Worm (Caenorhabditis elegans) whole organism, L4 larva: ENCODE measurements around the gene F31E3.2.

ENCODE experiments used
- F49E8.2 ChIP-seq: sonication (generic microtip); optimal IDR thresholded peaks from 2 replicates; lab custom pipeline; 2016; ENCODE audit warnings: missing compliant biosample characterization, mild to moderate bottlenecking, missing genetic modification characterization, borderline replicate concordance
- T20F7.1 ChIP-seq: fragments of 200-800 bp; sonication (Bioruptor generic); optimal IDR thresholded peaks from 2 replicates; lab custom pipeline; 2018; ENCODE audit warnings: mild to moderate bottlenecking, missing genetic modification characterization, missing compliant biosample characterization
- Y5F2A.4 ChIP-seq: fragments of 200-800 bp; sonication (Bioruptor generic); optimal IDR thresholded peaks from 2 replicates; lab custom pipeline; 2018; ENCODE audit warnings: mild to moderate bottlenecking, missing genetic modification characterization, missing compliant biosample characterization
- ZK337.2 ChIP-seq: fragments of 200-800 bp; sonication (Bioruptor generic); IDR thresholded peaks from 2 replicates; pipeline ENCODE4 v1.3.6; 2022; ENCODE audit warnings: missing genetic modification reagents, missing genetic modification characterization, missing compliant biosample characterization
- ZK546.5 ChIP-seq, 2 experiments: sonication (generic microtip); optimal IDR thresholded peaks; 2 replicates each; lab custom pipeline; 2017; ENCODE audit warnings: missing biosample characterization in 2 of 2, missing genetic modification characterization in 2 of 2
- aha-1 ChIP-seq: fragments of 150-350 bp; peaks from one replicate; lab custom pipeline; 2014; ENCODE audit warnings: missing biosample characterization, missing genetic modification characterization
- ceh-32 ChIP-seq: sonication (generic microtip); optimal IDR thresholded peaks from 2 replicates; lab custom pipeline; 2016; ENCODE audit warnings: mild to moderate bottlenecking, missing genetic modification characterization, missing compliant biosample characterization; ENCODE audit not compliant: poor library complexity
- ceh-44 ChIP-seq: fragments of 200-800 bp; sonication (Bioruptor generic); IDR thresholded peaks from 2 replicates; pipeline ENCODE4 v1.3.6; 2022; ENCODE audit warnings: missing genetic modification reagents, missing genetic modification characterization, missing compliant biosample characterization
- ceh-62 ChIP-seq: sonication (generic microtip); optimal IDR thresholded peaks from 2 replicates; lab custom pipeline; 2017; ENCODE audit warnings: missing biosample characterization, missing genetic modification characterization
- dmd-9 ChIP-seq: fragments of 200-800 bp; sonication (Bioruptor generic); IDR thresholded peaks from 2 replicates; pipeline ENCODE4 v1.3.6; 2022; ENCODE audit warnings: missing genetic modification reagents, missing genetic modification characterization, missing compliant biosample characterization
- dve-1 ChIP-seq: sonication (generic microtip); optimal IDR thresholded peaks from 2 replicates; lab custom pipeline; 2017; ENCODE audit warnings: antibody characterized with exemption, mild to moderate bottlenecking, missing genetic modification characterization, missing compliant biosample characterization; ENCODE audit not compliant: insufficient read depth
- egl-43 ChIP-seq: fragments of 200-800 bp; sonication (Bioruptor generic); IDR thresholded peaks from 2 replicates; pipeline ENCODE4 v1.3.6; 2022; ENCODE audit warnings: missing genetic modification reagents, missing genetic modification characterization, missing compliant biosample characterization
- fkh-10 ChIP-seq: fragments of 150-350 bp; optimal IDR thresholded peaks from 2 replicates; lab custom pipeline; 2014; ENCODE audit warnings: missing biosample characterization, missing genetic modification reagents, missing genetic modification characterization
- hif-1 ChIP-seq, 2 experiments: sonication (generic microtip); optimal IDR thresholded peaks; 2 replicates each; lab custom pipeline; 2016 to 2017; ENCODE audit warnings: missing compliant biosample characterization in 2 of 2, missing genetic modification characterization in 2 of 2, missing genetic modification reagents in 2 of 2, missing genotype in 2 of 2, mild to moderate bottlenecking in 1 of 2
- hlh-11 ChIP-seq: fragments of 200-800 bp; sonication (Bioruptor generic); optimal IDR thresholded peaks from 2 replicates; lab custom pipeline; 2018; ENCODE audit warnings: mild to moderate bottlenecking, missing genetic modification characterization, missing compliant biosample characterization
- hlh-30 ChIP-seq: sonication (generic microtip); optimal IDR thresholded peaks from 2 replicates; lab custom pipeline; 2017; ENCODE audit warnings: antibody characterized with exemption, mild to moderate bottlenecking, missing genetic modification characterization, missing compliant biosample characterization; ENCODE audit not compliant: insufficient read depth
- jun-1 ChIP-seq: fragments of 150-350 bp; optimal IDR thresholded peaks from 2 replicates; lab custom pipeline; 2014; ENCODE audit warnings: missing biosample characterization, missing genetic modification reagents, missing genetic modification characterization
- lim-7 ChIP-seq: fragments of 200-800 bp; sonication (Bioruptor generic); IDR thresholded peaks from 2 replicates; pipeline ENCODE4 v1.3.6; 2022; ENCODE audit warnings: missing genetic modification characterization, missing compliant biosample characterization
- lin-15B ChIP-seq: fragments of 150-350 bp; sonication (generic microtip); optimal IDR thresholded peaks from 3 replicates; lab custom pipeline; 2014; ENCODE audit warnings: missing biosample characterization, missing genetic modification characterization
- lin-29 ChIP-seq: fragments of 200-800 bp; sonication (Bioruptor generic); IDR thresholded peaks from 2 replicates; pipeline ENCODE4 v1.3.6; 2022; ENCODE audit warnings: missing genetic modification reagents, missing genetic modification characterization, missing compliant biosample characterization
- madf-9 ChIP-seq: fragments of 200-800 bp; sonication (Bioruptor generic); conservative IDR thresholded peaks from 2 replicates; pipeline ENCODE4 v1.3.6; 2022; ENCODE audit warnings: missing genetic modification reagents, missing genetic modification characterization, missing compliant biosample characterization
- mxl-2 ChIP-seq: fragments of 200-800 bp; sonication (Bioruptor generic); conservative IDR thresholded peaks from 2 replicates; pipeline ENCODE4 v1.3.6; 2022; ENCODE audit warnings: missing genetic modification reagents, missing genetic modification characterization, missing compliant biosample characterization
- nhr-111 ChIP-seq: fragments of 200-800 bp; sonication (Bioruptor generic); optimal IDR thresholded peaks from 2 replicates; lab custom pipeline; 2018; ENCODE audit warnings: mild to moderate bottlenecking, missing genetic modification characterization, missing compliant biosample characterization
- nhr-28 ChIP-seq: fragments of 150-350 bp; optimal IDR thresholded peaks from 2 replicates; lab custom pipeline; 2014; ENCODE audit warnings: missing biosample characterization, missing genetic modification characterization
- nhr-48 ChIP-seq: sonication (generic microtip); optimal IDR thresholded peaks from 2 replicates; lab custom pipeline; 2016; ENCODE audit warnings: mild to moderate bottlenecking, missing genetic modification characterization, missing compliant biosample characterization
- saeg-2 ChIP-seq: fragments of 200-800 bp; sonication (Bioruptor generic); IDR thresholded peaks from 2 replicates; pipeline ENCODE4 v1.3.6; 2022; ENCODE audit warnings: missing genetic modification reagents, missing genetic modification characterization, missing compliant biosample characterization
- set-16 ChIP-seq: fragments of 200-800 bp; sonication (Bioruptor generic); IDR thresholded peaks from 2 replicates; pipeline ENCODE4 v1.3.6; 2022; ENCODE audit warnings: missing genetic modification reagents, missing genetic modification characterization, missing compliant biosample characterization
- snpc-4 ChIP-seq: fragments of 150-350 bp; optimal IDR thresholded peaks from 2 replicates; lab custom pipeline; 2014; ENCODE audit warnings: missing biosample characterization, missing genetic modification characterization
- unc-39 ChIP-seq: sonication (generic microtip); optimal IDR thresholded peaks from 2 replicates; lab custom pipeline; 2017; ENCODE audit warnings: missing biosample characterization, missing genetic modification characterization
- unc-62 ChIP-seq, 3 experiments: fragments of 150-350 bp in 1 of 3; sonication (generic microtip); optimal IDR thresholded peaks in 2 of 3; peaks in 1 of 3; 1 replicate in 1 of 3; 2 replicates in 2 of 3; lab custom pipeline; 2014 to 2017; ENCODE audit warnings: missing biosample characterization in 3 of 3, missing genetic modification characterization in 3 of 3, missing genetic modification reagents in 3 of 3, missing genotype in 1 of 3
- ztf-11 ChIP-seq: fragments of 150-350 bp; optimal IDR thresholded peaks from 2 replicates; lab custom pipeline; 2014; ENCODE audit warnings: missing biosample characterization, missing genetic modification characterization

Gene F31E3.2

ce11 chrIII:7005350-7005749 lies 31.6 kb downstream of the F31E3.2 start, which contains the start of gene C06E8.5:
TSS of gene C06E8.5 (minus strand) at chrIII:7005450.
- TF ChIP-seq aha-1 (tag; lab: Kevin White, UChicago) (peak; percentile 21), lim-7 (no peak), nhr-28 (tag; lab: Kevin White, UChicago) (no peak), F49E8.2 (tag; lab: Kevin White, UChicago) (no peak), hlh-30 (peak; percentile 7)

ce11 chrIII:7008836-7009235 lies 35.1 kb downstream of the F31E3.2 start, which contains the start of gene lgc-38:
TSS of gene lgc-38 (plus strand) at chrIII:7009136.
- TF ChIP-seq jun-1: no peak
- TF ChIP-seq hlh-30: peak; percentile 5
- TF ChIP-seq madf-9: no peak

DNA sequence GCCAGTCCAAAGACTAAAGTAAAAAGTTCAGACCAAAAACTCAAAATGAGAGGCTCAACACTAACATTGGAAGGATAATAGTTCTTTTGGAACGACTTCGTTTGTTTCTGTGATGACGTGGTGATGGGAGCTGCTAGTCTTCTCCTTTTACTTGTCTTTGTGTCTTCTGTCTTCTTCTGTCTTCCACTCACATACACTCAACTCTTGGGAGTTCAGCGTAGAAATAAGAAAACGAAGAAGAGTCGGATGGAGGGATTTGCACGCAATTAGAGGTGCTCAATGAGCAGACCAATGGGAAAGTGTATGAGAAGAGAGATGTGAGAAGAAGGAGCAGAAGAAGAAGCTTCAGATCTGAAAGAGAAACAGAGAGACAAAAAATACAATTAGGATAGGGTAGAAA lies 38.3 kb downstream of the F31E3.2 start:
- TF ChIP-seq unc-62 (GFP tag; optimal IDR thresholded peaks at IDR 0.05 in 1 of 2; lab: Kevin White, UChicago) (peak in 1 of 2 experiments; percentile 79), unc-62 (tag; optimal IDR thresholded peaks at IDR 0.05; lab: Kevin White, UChicago) (no peak), F49E8.2 (tag; lab: Kevin White, UChicago) (no peak)

ce11 chrIII:7013764-7014163 lies 40.0 kb downstream of the F31E3.2 start:
- TF ChIP-seq hlh-11 (no peak), unc-62 (GFP tag; optimal IDR thresholded peaks at IDR 0.05 in 1 of 2; lab: Kevin White, UChicago) (peak in 1 of 2 experiments; percentile 95), unc-62 (tag; optimal IDR thresholded peaks at IDR 0.05; lab: Kevin White, UChicago) (no peak)
- TF ChIP-seq, all 104 proteins: peak for 1

DNA sequence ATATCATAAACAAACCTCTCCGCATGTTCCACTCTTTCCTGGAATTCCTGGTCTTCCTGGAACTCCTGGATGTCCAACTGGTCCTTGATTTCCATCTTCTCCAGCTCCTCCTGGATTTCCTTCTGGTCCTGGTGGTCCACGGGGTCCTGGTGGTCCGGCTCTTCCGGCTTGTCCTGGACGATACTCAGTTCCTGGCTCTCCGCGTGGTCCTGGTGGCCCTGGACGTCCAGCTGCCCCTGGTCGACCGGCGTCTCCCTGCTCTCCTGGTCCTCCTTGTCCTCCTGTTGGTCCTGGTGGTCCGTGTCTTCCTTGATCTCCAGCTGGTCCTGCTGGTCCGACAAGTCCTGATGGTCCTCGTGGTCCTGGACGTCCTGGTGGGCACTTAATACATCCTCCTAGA lies 45.9 kb downstream of the F31E3.2 start:
- no peak for TF ChIP-seq snpc-4 (tag; lab: Kevin White, UChicago)
- TF ChIP-seq aha-1 (tag; lab: Kevin White, UChicago): peak; percentile 73
- TF ChIP-seq set-16 (GFP tag; lab: Robert Waterston, UW): peak; percentile 96
- TF ChIP-seq saeg-2: no peak
- TF ChIP-seq ceh-62 (tag; lab: Kevin White, UChicago): no peak
- TF ChIP-seq dmd-9 (GFP tag; lab: Robert Waterston, UW): no peak
- no peak for TF ChIP-seq Y5F2A.4 (GFP tag; lab: Kevin White, UChicago)
- TF ChIP-seq lin-15B (tag; lab: Kevin White, UChicago): no peak
- TF ChIP-seq ZK337.2 (GFP tag; lab: Robert Waterston, UW): no peak
- TF ChIP-seq nhr-48: no peak
- no peak for TF ChIP-seq fkh-10 (GFP tag; lab: Kevin White, UChicago)
- no peak for TF ChIP-seq nhr-111 (GFP tag; lab: Kevin White, UChicago)
- no peak for TF ChIP-seq T20F7.1
- TF ChIP-seq mxl-2 (GFP tag; lab: Robert Waterston, UW): no peak
- no peak for TF ChIP-seq ceh-44 (GFP tag; lab: Robert Waterston, UW)
- TF ChIP-seq hif-1 (tag; optimal IDR thresholded peaks at IDR 0.05; lab: Kevin White, UChicago): no peak
- TF ChIP-seq F49E8.2 (tag; lab: Kevin White, UChicago): no peak
- TF ChIP-seq ZK546.5 (tag; optimal IDR thresholded peaks at IDR 0.05; lab: Kevin White, UChicago): no peak
- TF ChIP-seq dve-1 (tag; lab: Kevin White, UChicago): no peak
- no peak for TF ChIP-seq unc-39 (tag; lab: Kevin White, UChicago)
- no peak for TF ChIP-seq ceh-32 (tag; lab: Kevin White, UChicago)
- peak; percentile 11; the same call in 1 of the 2 replicates for TF ChIP-seq egl-43 (GFP tag; lab: Robert Waterston, UW)

DNA sequence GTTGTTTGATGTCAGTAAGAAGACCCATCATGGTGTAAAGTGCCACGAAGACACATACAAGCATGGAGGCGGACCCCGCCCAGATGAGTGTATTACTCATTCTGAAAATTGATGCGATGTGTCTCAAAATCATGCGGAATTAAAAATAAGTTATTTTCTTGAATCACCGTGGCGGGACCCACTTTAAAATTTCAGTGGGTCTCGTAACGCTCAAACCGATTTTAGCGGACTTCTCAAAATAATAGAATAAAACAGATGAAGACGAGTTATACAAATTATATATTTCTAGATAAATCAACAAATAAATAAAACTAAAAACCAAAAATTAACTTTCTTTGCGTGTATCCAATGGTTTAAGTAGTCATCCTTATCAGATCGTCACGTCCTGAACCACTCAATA lies 46.7 kb downstream of the F31E3.2 start, which contains the start of gene col-8:
col-8 (minus strand) TSS at position 101 of the 400 bp plus-strand sequence.
- no peak for TF ChIP-seq lin-29 (GFP tag; lab: Robert Waterston, UW)
- TF ChIP-seq ZK337.2 (GFP tag; lab: Robert Waterston, UW): no peak
- no peak for TF ChIP-seq ztf-11 (tag; lab: Kevin White, UChicago)
